Worm (Caenorhabditis elegans) whole organism, early embryonic: ENCODE measurements around the gene F49E10.2.

ENCODE experiments used
- ama-1 ChIP-seq: fragments of 150-350 bp; optimal IDR thresholded peaks from 2 replicates; lab custom pipeline; 2014
- ceh-13 ChIP-seq: fragments of 200-800 bp; sonication (Bioruptor generic); optimal IDR thresholded peaks from 2 replicates; lab custom pipeline; 2018; ENCODE audit warnings: mild to moderate bottlenecking, missing genetic modification characterization, missing compliant biosample characterization
- ceh-36 ChIP-seq: sonication (generic microtip); optimal IDR thresholded peaks from 2 replicates; lab custom pipeline; 2016; ENCODE audit warnings: missing genetic modification characterization, inconsistent platforms, missing compliant biosample characterization
- ets-7 ChIP-seq: sonication (generic microtip); optimal IDR thresholded peaks from 2 replicates; lab custom pipeline; 2016; ENCODE audit warnings: missing genotype, missing genetic modification characterization, missing compliant biosample characterization
- flt-1 ChIP-seq: fragments of 200-800 bp; sonication (Bioruptor generic); IDR thresholded peaks from 2 replicates; pipeline ENCODE4 v1.3.6; 2022; ENCODE audit warnings: missing genetic modification characterization, missing compliant biosample characterization
- hmbx-1 ChIP-seq: sonication (generic microtip); optimal IDR thresholded peaks from 2 replicates; lab custom pipeline; 2016; ENCODE audit warnings: mild to moderate bottlenecking, missing genetic modification characterization, missing compliant biosample characterization
- hnd-1 ChIP-seq: sonication (generic microtip); optimal IDR thresholded peaks from 2 replicates; lab custom pipeline; 2016; ENCODE audit warnings: missing genetic modification characterization, missing compliant biosample characterization

- TF ChIP-seq ama-1 = no peak
- TF ChIP-seq ets-7 = no peak
- no peak for TF ChIP-seq hmbx-1 (tag; lab: Kevin White, UChicago)
- no peak for TF ChIP-seq hnd-1
- TF ChIP-seq flt-1 (GFP tag; lab: Robert Waterston, UW) = no peak
- no peak for TF ChIP-seq ceh-13 (GFP tag; lab: Kevin White, UChicago)
- TF ChIP-seq ceh-36 (tag; lab: Kevin White, UChicago) = no peak
Measured at ce11 chrX:5854163-5854451, 36.1 kb upstream of the F49E10.2 start, which contains the start of gene hog-1.
